Fruit fly (Drosophila melanogaster): ENCODE data around the gene CG15478.

CG15478 gene

DNA sequence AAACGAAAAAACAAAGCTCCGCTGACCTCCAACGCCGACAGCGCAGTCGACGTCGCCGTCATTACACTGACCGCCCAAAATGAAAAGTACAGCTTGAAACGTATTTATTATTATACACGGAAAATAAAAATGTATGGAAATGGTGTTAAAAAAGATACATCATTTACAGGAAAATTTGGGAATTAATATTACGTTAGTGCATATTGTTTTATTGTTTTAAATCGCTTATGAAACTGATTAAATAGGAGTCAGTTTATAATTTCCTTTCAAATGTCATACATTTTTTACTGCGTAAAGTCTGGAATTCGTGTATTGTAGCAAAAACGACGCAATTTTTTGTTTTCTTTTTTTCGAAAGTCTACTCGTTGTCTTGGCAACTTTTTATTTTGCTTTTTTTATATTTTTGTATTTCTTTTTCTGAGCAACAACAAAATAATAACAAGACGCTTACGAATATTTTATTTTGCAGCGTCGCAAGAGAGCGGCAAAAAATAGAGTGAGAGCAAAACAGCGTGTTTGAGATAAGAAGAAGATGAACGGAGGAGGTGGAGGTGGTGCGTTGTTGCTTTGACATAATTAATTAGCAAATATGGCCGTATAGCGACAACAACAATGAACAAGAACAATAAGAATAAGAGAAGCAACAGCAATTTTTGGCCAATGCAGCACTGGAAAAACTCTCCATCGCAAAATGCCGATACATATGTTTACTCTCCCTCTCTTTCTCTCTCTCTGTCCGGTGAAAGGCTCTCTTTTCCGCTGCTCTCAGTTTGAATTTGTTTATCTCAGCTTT is 25.6 kb downstream of the CG15478 start (continued):
- TF ChIP-seq zen2 (GFP tag; IDR thresholded peaks at IDR 0.05; ENCODE audit: partially characterized antibody) (no peak), CG7357 (GFP tag; IDR thresholded peaks at IDR 0.05) (peak; percentile 40; the same call in 1 of the 3 replicates), pan (optimal IDR thresholded peaks at IDR 0.05) (no peak), pan (GFP tag; optimal IDR thresholded peaks at IDR 0.05 in 1 of 2, IDR thresholded peaks at IDR 0.05 in 1 of 2) (peak in 1 of 2 experiments; percentile 62), CG6791 (GFP tag; IDR thresholded peaks at IDR 0.05; ENCODE audit: partially characterized antibody) (no peak), ab (GFP tag; optimal IDR thresholded peaks at IDR 0.05) (no peak), CG30020 (tag; optimal IDR thresholded peaks at IDR 0.05) (no peak), disco-r (GFP tag; optimal IDR thresholded peaks at IDR 0.05) (peak; percentile 38), CG13624 (GFP tag; optimal IDR thresholded peaks at IDR 0.05) (peak; percentile 88), CG10959 (GFP tag; IDR thresholded peaks at IDR 0.05) (no peak), CG4707 (GFP tag; optimal IDR thresholded peaks at IDR 0.05) (no peak), Myb (GFP tag; optimal IDR thresholded peaks at IDR 0.05) (peak; percentile 36), prd (optimal IDR thresholded peaks at IDR 0.05) (no peak), prd (GFP tag; IDR thresholded peaks at IDR 0.05) (peak; percentile 67; the same call in 2 of the 3 replicates), Hand (GFP tag; optimal IDR thresholded peaks at IDR 0.05) (peak; percentile 56), unc-4 (GFP tag; IDR thresholded peaks at IDR 0.05; ENCODE audit: partially characterized antibody) (0 out of 2 replicates have a peak, but pooled peaks have one; percentile 13), CG6813 (GFP tag; optimal IDR thresholded peaks at IDR 0.05) (peak; percentile 67), tgo (GFP tag; IDR thresholded peaks at IDR 0.05) (peak; percentile 70), H2.0 (GFP tag; IDR thresholded peaks at IDR 0.05) (peak; percentile 66), kay (GFP tag; optimal IDR thresholded peaks at IDR 0.05) (peak; percentile 5), CG5245 (GFP tag; optimal IDR thresholded peaks at IDR 0.05) (peak; percentile 37), CG6272 (GFP tag; IDR thresholded peaks at IDR 0.05) (0 out of 2 replicates have a peak, but pooled peaks have one; percentile 6), gcm2 (GFP tag; optimal IDR thresholded peaks at IDR 0.05) (peak; percentile 6), h (optimal IDR thresholded peaks at IDR 0.05) (no peak), Elba2 (GFP tag; optimal IDR thresholded peaks at IDR 0.05) (no peak), zf30C (GFP tag; optimal IDR thresholded peaks at IDR 0.05) (peak; percentile 78), Usf (GFP tag; optimal IDR thresholded peaks at IDR 0.05) (no peak), CG12769 (tag; optimal IDR thresholded peaks at IDR 0.05) (peak; percentile 42), CG18599 (GFP tag; optimal IDR thresholded peaks at IDR 0.05) (peak; percentile 82), lov (optimal IDR thresholded peaks at IDR 0.05) (no peak), lov (GFP tag; IDR thresholded peaks at IDR 0.05) (no peak), CG8924 (tag; optimal IDR thresholded peaks at IDR 0.05) (peak; percentile 80), HLH3B (GFP tag; IDR thresholded peaks at IDR 0.05) (peak; percentile 50; the same call in 1 of the 2 replicates), TFAM (GFP tag; optimal IDR thresholded peaks at IDR 0.05) (peak; percentile 14), fd64A (GFP tag; optimal IDR thresholded peaks at IDR 0.05) (peak; percentile 20), CG34422 (GFP tag; IDR thresholded peaks at IDR 0.05) (peak; percentile 45; the same call in 1 of the 3 replicates), dati (GFP tag; IDR thresholded peaks at IDR 0.05) (no peak), zfh2 (GFP tag; optimal IDR thresholded peaks at IDR 0.05) (peak; percentile 67), pum (GFP tag; optimal IDR thresholded peaks at IDR 0.05) (peak; percentile 47), sc (optimal IDR thresholded peaks at IDR 0.05) (no peak), sc (GFP tag; optimal IDR thresholded peaks at IDR 0.05) (no peak), Ets65A (GFP tag) (peak; percentile 94), zen (tag; optimal IDR thresholded peaks at IDR 0.05) (no peak), ara (GFP tag; IDR thresholded peaks at IDR 0.05) (no peak), CG10431 (GFP tag; optimal IDR thresholded peaks at IDR 0.05) (no peak), ATbp (GFP tag; optimal IDR thresholded peaks at IDR 0.05) (peak; percentile 11), CG2120 (GFP tag; optimal IDR thresholded peaks at IDR 0.05) (peak; percentile 89), Sox100B (GFP tag; optimal IDR thresholded peaks at IDR 0.05) (peak; percentile 64), CG7372 (GFP tag; IDR thresholded peaks at IDR 0.05) (peak; percentile 44; the same call in 1 of the 2 replicates), phol (tag; optimal IDR thresholded peaks at IDR 0.05) (peak; percentile 70), psq (GFP tag; optimal IDR thresholded peaks at IDR 0.05) (no peak)

Measured in whole organism, embryonic.